Fruit fly (Drosophila melanogaster): ENCODE data around the gene Cerk.

- TF ChIP-seq Dll (optimal IDR thresholded peaks at IDR 0.05) (no peak), EcR (GFP tag; optimal IDR thresholded peaks at IDR 0.05) (no peak), psq (optimal IDR thresholded peaks at IDR 0.05) (no peak)
Measured at dm6 chr3R:5367512-5368169, 465 bp downstream of the Cerk start.
